Fruit fly (Drosophila melanogaster): ENCODE results near the gene CG1792.

Gene CG1792

DNA sequence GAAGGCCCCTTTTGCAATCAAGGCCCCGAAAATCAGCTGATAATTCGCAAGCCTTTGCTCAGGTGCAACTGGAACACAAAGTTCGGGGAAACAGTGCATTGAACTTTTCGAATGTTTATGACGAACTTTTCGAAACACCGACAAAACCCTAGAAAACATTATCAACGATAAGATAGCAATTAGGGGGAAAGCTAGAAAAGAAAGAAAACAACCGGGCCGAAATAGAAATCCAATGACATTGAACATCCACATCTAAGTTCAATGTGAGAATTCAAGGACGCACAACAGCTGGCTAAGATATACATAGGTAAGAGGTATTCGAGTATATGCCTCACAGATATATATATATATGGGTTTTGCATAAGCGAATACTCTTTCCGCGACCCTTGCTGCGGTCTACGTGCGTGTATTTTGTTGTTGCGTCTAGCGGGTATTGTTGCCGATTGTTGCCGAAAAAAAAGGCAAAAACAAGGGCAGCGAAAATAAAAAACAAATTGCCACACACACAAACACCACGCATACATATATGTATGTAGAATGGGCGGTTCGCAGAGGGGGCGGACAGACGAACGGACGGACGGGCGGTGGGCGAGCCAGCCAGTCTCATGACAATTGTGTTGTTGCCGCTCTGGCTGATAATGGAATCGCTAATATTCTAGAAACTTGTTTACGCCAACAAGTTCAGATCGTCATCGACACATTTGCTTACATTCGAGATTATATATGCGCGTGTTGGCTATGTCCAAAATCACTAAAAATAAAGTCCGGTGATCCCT lies 16.4 kb upstream of the CG1792 start:
- TF ChIP-seq insv (optimal IDR thresholded peaks at IDR 0.05) (no peak), Sin3A (optimal IDR thresholded peaks at IDR 0.05) (no peak), ttk (optimal IDR thresholded peaks at IDR 0.05) (no peak), psq (optimal IDR thresholded peaks at IDR 0.05) (no peak)

DNA sequence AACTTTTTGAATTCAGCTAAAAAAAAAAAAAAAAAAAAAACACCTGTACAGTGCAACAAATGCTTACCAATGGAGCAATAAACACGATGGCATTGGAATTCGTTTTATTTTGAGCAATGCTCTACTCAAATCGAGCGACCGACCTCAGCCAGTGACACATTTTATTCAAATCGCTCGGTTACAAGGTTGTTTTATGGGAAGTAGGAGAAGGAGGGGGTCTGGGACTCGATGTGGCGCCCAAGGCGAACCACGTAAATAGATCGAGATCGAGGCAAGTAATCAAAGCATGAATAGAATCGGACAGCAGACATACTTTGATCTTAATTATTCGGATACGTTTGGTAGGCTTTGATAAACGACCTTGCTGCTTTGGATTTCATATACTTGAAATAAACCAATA lies 12.9 kb upstream of the CG1792 start:
- TF ChIP-seq ttk (optimal IDR thresholded peaks at IDR 0.05), result no peak
- no peak for TF ChIP-seq Sin3A (optimal IDR thresholded peaks at IDR 0.05)
- no peak for TF ChIP-seq insv (optimal IDR thresholded peaks at IDR 0.05)
- TF ChIP-seq h (optimal IDR thresholded peaks at IDR 0.05), result no peak
- TF ChIP-seq Myc (optimal IDR thresholded peaks at IDR 0.05), result no peak
- no peak for TF ChIP-seq psq (optimal IDR thresholded peaks at IDR 0.05)

DNA sequence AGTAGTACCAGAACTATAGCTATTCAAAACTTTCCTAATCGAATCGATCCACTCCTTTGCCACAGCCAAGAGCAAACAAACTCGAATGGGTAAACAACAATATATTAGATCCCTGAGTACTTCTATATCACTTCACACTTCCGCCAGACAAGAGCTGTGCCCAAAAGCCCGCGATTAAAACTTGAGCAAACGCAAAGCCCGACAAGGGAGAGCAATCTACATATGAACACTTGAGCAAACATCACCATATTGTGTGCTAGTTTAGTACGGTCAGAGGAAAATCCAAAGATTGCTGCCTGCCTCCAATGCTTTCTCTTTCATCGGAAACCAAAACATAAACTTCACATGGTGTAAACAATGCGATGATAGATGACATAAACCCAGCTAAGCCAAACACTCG lies 12.4 kb upstream of the CG1792 start:
- TF ChIP-seq h (optimal IDR thresholded peaks at IDR 0.05), result no peak
- no peak for TF ChIP-seq insv (optimal IDR thresholded peaks at IDR 0.05)
- TF ChIP-seq Sin3A (optimal IDR thresholded peaks at IDR 0.05), result no peak
- no peak for TF ChIP-seq ttk (optimal IDR thresholded peaks at IDR 0.05)
- TF ChIP-seq psq (optimal IDR thresholded peaks at IDR 0.05), result no peak
- no peak for TF ChIP-seq Myc (optimal IDR thresholded peaks at IDR 0.05)

DNA sequence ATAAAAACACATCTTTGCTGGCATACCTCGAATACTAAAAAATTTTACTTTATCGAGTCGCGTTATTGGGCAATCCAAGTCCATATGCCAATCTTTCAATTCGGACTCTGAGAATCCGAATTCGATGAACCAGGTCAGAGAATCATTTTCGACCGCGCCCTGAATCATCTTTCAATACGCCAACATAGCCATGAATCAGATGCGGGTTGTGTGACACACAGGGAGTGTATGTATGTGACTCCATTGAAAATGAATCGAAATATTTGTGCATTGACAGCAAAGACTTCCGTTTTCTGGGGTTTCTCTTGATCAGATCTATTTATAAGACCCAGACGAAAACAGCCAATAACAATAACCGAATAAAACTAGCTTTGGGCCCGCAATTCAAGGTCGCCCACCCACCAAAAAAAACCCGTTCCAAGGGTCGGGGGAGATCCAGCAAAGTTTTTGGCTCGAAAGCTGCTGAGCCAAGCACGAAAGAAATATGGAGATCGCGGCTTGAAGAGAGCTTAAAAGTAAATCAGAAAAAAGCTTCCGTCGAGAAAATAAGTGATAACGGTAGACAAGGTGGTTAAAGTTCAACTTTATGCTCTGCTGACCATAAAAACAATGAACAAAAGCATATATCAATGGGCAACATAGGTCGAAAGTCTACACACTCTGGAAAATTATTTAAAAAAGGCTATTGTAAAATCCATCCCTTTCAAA lies 11.5 kb upstream of the CG1792 start:
- TF ChIP-seq Myc (optimal IDR thresholded peaks at IDR 0.05), result no peak
- no peak for TF ChIP-seq ttk (optimal IDR thresholded peaks at IDR 0.05)
- no peak for TF ChIP-seq insv (optimal IDR thresholded peaks at IDR 0.05)

DNA sequence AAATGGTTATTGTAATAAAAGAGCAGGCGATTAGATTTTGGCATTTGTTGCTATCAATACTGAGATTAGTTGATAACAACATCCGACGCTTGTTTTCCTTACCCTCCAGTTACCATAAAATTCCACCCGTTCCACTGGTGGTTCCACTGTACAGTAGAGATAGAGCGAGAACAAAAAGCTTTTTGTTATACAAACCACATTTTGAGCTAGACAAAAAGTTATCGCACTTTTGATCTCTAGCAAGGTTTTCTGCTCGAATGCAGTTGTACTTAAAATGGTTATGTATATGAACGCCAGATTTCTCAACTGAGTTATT lies 11.0 kb upstream of the CG1792 start:
- no peak for TF ChIP-seq insv (optimal IDR thresholded peaks at IDR 0.05)
- TF ChIP-seq psq (optimal IDR thresholded peaks at IDR 0.05), result no peak
- no peak for TF ChIP-seq h (optimal IDR thresholded peaks at IDR 0.05)
- no peak for TF ChIP-seq ttk (optimal IDR thresholded peaks at IDR 0.05)
- TF ChIP-seq Myc (optimal IDR thresholded peaks at IDR 0.05), result no peak
- no peak for TF ChIP-seq Sin3A (optimal IDR thresholded peaks at IDR 0.05)

DNA sequence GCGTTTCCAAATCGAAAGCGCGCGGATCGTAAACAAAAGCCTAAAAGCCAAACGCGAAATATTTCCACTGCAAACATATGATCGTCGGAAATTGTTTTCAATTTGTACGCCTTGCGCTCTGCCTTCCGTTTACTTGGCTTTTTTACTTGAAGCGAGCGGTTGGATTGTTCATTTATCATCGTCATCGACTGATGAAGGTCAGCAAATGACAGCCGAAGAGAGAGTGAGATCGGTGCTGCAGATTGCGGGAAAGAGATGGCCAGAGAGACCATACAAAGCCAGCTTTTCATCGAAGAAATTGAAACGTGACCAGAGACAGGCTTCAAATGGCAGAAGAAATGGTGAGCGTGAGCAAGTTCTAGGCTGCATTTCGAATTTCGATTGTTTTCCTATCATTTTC lies 10.3 kb upstream of the CG1792 start:
- TF ChIP-seq h (optimal IDR thresholded peaks at IDR 0.05), result no peak
- TF ChIP-seq psq (optimal IDR thresholded peaks at IDR 0.05), result no peak
- no peak for TF ChIP-seq Myc (optimal IDR thresholded peaks at IDR 0.05)
- no peak for TF ChIP-seq insv (optimal IDR thresholded peaks at IDR 0.05)
- no peak for TF ChIP-seq ttk (optimal IDR thresholded peaks at IDR 0.05)
- no peak for TF ChIP-seq Sin3A (optimal IDR thresholded peaks at IDR 0.05)

DNA sequence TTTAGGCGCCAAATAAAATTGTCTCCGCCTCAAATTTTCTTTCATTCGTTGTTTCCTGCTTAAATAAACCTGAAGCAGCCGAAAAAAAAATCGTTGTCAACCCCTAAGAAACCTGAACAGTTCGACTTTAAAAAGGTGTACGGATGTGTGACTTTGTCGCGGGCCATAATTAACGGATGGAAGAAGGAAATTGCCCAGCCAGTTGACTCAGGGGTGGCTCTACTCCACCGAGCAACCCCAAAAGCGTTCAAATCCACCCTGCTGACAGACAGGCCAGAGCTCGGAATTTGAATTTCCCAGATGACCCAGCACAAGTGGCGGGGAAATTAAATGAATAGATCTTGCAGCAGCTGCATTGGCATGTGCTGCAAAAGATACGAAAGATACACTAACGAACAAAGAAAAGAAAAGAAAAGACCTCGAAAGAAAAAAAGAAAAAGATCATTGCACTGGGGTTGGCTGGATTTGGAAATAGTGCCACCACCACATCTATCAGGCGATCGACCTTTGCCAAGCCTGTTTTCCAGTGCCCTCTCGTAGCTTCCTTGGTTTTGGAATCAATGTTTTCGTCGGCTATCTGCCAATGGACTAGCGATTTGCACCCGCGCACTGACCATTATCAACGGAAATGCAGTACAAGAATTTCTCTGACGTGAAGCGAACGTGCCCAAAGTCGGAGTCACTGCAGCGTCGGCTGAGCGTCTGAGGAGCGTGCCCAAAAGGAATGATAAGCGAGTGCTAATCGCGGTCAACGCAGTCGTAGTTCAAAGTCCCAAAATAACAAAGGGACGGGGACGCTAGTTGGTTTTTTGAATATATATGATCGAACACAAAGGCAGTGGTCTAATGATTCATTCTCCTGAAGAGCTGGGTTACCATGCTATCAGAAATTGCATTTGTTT lies 9.6 kb upstream of the CG1792 start:
- TF ChIP-seq Myc (optimal IDR thresholded peaks at IDR 0.05), result no peak
- TF ChIP-seq Sin3A (optimal IDR thresholded peaks at IDR 0.05), result no peak
- no peak for TF ChIP-seq insv (optimal IDR thresholded peaks at IDR 0.05)
- no peak for TF ChIP-seq h (optimal IDR thresholded peaks at IDR 0.05)
- no peak for TF ChIP-seq psq (optimal IDR thresholded peaks at IDR 0.05)
- no peak for TF ChIP-seq ttk (optimal IDR thresholded peaks at IDR 0.05)

DNA sequence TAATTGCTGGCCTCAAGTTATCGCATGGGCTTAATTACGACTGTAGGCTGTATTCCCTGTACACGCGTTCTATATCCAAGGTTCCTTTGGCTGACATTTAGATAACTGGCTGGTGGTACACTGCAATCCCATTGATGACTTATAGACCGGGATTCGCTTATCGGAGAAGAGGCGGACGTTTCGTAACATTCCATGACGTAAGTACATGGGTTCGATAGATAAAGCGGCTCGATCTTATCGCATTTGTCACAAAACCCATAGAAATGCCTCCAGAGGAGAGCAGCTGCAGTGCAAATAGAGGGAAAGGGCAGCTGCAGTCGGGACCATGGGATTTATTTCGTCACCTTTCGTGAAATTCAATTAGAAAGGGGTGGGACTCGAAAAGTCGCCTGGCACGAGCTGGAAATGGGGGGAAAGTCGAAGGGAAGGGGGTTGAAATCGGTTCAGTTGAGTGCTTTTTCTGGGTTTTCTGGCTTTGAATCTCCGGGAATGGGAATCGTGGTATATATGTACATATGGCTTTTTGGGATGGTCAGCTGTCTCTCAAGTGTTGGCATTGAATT lies 8.7 kb upstream of the CG1792 start:
- TF ChIP-seq h (optimal IDR thresholded peaks at IDR 0.05) (no peak), Sin3A (optimal IDR thresholded peaks at IDR 0.05) (no peak), psq (optimal IDR thresholded peaks at IDR 0.05) (no peak), insv (optimal IDR thresholded peaks at IDR 0.05) (no peak), ttk (optimal IDR thresholded peaks at IDR 0.05) (no peak), Myc (optimal IDR thresholded peaks at IDR 0.05) (no peak)

DNA sequence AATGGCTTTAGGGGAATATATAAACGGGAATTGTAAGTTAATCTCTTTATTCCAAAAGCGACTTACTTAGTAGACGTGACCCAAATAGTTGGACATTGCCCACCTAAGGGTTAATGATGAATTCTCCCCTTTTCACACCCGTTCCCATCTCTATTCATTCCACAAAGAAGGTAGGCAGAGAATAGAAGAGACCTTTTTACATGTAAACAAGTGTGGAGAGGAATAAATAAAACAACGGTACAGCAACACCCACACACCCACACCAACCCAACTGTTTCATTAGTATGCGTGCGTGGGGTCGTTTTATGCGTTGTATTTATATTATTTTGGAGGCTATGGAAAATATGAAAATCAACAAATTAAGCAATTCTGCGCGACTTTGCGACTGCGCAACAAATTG lies 8.1 kb upstream of the CG1792 start:
- TF ChIP-seq Sin3A (optimal IDR thresholded peaks at IDR 0.05) (no peak), h (optimal IDR thresholded peaks at IDR 0.05) (no peak), Myc (optimal IDR thresholded peaks at IDR 0.05) (no peak), psq (optimal IDR thresholded peaks at IDR 0.05) (no peak), ttk (optimal IDR thresholded peaks at IDR 0.05) (no peak), insv (optimal IDR thresholded peaks at IDR 0.05) (no peak)

DNA sequence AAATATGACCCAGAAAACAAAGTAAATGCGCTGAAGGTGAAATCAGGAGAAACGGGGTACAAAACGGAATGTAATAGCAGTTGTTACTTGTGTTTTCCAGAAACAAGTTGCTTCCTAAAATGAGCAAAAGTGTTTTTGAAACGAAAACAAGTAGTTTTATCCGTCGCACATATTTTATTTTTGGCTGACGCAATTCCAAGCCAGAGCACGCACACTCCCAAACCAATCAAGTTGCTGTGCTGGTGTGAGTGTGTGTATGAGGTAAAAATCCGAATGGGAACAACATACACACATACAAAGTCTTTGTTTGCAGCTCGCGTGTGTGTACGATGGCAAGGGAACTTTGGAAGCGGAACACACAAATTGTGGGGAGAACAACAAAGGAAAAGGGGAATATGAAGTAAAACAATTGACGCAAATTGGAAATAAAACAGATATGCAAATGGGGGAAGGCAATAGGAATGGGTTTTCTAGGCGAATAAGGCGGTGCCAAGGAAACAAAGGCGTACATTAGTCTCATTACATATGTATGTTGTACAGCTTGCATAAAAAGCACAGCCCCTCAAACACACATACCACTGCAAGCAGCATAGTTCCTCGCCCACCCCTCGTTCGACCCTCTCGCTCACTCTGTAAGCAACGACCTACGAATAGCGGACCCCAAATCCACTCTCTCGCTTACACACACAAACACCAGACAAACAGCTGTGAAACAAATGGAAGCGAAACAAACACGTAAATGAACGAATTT lies 7.5 kb upstream of the CG1792 start:
- peak; percentile 4 for TF ChIP-seq psq (optimal IDR thresholded peaks at IDR 0.05)
- no peak for TF ChIP-seq h (optimal IDR thresholded peaks at IDR 0.05)
- no peak for TF ChIP-seq Myc (optimal IDR thresholded peaks at IDR 0.05)

DNA sequence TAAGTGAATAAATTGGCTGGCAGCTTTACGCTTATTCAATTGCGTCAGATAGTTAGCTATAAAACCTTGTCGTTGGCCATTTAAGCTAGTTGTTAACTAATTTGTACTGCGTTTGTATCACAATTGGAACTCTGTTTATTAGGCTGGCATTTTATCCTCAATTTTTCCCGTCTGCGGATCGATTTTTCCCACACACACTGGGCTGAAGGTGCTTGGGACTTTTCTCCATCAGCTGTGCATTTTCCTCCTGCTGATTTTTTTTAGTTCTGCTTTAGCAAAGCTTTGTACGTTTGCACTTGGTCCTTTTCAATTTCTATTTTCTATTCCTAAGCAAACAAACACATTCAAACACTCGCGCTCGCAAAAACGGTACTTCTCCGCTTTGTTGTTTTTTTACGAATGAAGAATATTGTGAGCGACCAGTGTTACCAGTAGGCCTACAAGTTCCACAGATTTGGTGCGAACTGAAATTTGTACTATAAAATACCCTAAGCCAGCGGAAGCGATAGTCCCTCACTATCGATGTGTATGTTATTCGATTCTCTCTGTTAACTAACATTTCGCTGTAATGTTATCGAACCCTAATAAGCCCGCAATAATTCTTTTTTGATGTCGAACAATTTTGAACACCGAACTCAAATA lies 6.6 kb upstream of the CG1792 start:
- TF ChIP-seq Myc (optimal IDR thresholded peaks at IDR 0.05), result no peak
- TF ChIP-seq psq (optimal IDR thresholded peaks at IDR 0.05), result no peak
- no peak for TF ChIP-seq insv (optimal IDR thresholded peaks at IDR 0.05)
- TF ChIP-seq h (optimal IDR thresholded peaks at IDR 0.05), result no peak
- TF ChIP-seq Sin3A (optimal IDR thresholded peaks at IDR 0.05), result no peak
- TF ChIP-seq ttk (optimal IDR thresholded peaks at IDR 0.05), result no peak
